Worm (Caenorhabditis elegans): ENCODE data around the gene try-14.

Gene try-14

DNA sequence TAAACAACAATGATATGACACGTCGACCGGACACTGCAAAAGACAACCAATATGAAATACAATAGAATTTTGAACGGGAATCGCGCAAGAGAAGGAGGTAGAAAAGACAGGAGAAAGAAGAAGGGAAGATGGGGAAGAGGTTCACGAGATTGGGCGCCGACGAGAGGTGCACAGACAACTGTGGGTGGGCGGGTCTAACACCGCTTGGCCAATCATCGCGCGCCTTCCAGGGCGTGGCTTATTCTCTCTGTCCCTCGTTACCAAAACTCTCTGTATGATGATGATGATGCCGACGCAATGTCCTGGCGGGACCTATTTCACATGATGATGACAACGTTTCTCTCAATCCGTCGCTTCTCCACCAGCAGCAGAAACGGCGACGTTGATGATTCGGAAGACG is 34.9 kb downstream of the try-14 start:
- TF ChIP-seq pha-4 (tag; optimal IDR thresholded peaks at IDR 0.05) = peak; percentile 7
- TF ChIP-seq jun-1 (tag; optimal IDR thresholded peaks at IDR 0.05) = no peak
- TF ChIP-seq nfya-1 (tag; optimal IDR thresholded peaks at IDR 0.05; ENCODE audit: insufficient read depth) = peak; percentile 93

DNA sequence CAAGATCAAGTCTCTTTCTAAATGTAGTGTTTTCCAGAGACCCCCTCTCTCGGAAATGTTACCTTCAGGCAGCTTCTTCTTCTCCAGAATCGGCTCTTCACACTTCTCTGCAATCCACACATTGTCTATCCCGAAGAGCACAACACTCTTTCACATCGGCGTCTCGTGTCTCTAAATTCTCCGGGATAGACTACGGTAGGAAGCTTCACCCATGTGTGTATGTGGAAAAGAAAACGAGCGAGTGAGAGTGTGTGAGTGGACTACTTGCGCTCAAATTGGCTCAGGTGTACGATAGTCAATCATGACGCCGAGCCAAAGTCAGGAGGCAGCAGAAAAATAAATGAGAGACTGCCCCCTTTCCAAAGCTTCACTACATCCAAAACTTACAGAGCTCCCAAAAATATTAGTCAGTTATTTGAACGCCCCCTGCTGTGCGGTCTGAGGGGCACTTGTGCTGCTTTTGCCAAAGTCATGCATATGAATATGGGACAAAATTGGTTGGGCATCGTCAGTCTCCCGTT is 38.2 kb downstream of the try-14 start:
- no peak for TF ChIP-seq ceh-9 (tag; optimal IDR thresholded peaks at IDR 0.05)
- TF ChIP-seq elt-1 (tag; optimal IDR thresholded peaks at IDR 0.05) = no peak
- no peak for TF ChIP-seq nhr-11 (tag; optimal IDR thresholded peaks at IDR 0.05)
- TF ChIP-seq R02D3.7 (tag; optimal IDR thresholded peaks at IDR 0.05) = no peak
- TF ChIP-seq nhr-43 (tag; optimal IDR thresholded peaks at IDR 0.05; ENCODE audit: poor library complexity, severe bottlenecking) = no peak
- TF ChIP-seq egl-27 (tag; optimal IDR thresholded peaks at IDR 0.05) = no peak
- no peak for TF ChIP-seq nhr-237 (tag; optimal IDR thresholded peaks at IDR 0.05)
- TF ChIP-seq nfya-1 (tag; optimal IDR thresholded peaks at IDR 0.05; ENCODE audit: insufficient read depth) = peak; percentile 50
- peak; percentile 22 for TF ChIP-seq fkh-10 (GFP tag; optimal IDR thresholded peaks at IDR 0.05)
- TF ChIP-seq nhr-77 (tag; optimal IDR thresholded peaks at IDR 0.05) = no peak
- TF ChIP-seq lin-15B (tag; optimal IDR thresholded peaks at IDR 0.05) = no peak
- TF ChIP-seq sea-2 (GFP tag; optimal IDR thresholded peaks at IDR 0.05) = no peak
- TF ChIP-seq aly-2 (tag; optimal IDR thresholded peaks at IDR 0.05) = no peak
- no peak for TF ChIP-seq elt-2 (tag; optimal IDR thresholded peaks at IDR 0.05)
- no peak for TF ChIP-seq mml-1 (tag; optimal IDR thresholded peaks at IDR 0.05)

DNA sequence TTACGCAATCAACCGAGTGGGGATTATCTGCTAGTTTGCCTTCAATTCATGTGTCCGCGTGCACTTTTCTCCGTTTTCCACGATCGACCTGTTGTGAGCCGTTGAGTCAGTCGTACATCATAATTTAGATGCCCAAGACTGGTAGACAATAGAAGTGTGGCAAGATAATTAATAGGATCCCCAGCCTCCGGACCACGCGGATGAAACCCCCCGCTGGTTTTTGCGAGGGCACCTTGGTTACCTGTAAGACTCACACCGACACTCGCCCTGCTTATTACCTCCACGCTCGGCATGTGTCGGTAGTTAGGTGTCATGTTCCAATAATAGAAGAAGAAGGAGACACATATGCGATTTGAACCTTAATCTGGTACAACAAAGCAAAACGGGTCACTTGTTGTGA is 39.4 kb downstream of the try-14 start:
- TF ChIP-seq pqm-1 (tag; optimal IDR thresholded peaks at IDR 0.05) = no peak
- TF ChIP-seq nhr-25 (tag; optimal IDR thresholded peaks at IDR 0.05) = no peak
- TF ChIP-seq fkh-10 (GFP tag; optimal IDR thresholded peaks at IDR 0.05) = no peak
- TF ChIP-seq unc-62 (GFP tag; optimal IDR thresholded peaks at IDR 0.05) = no peak
- no peak for TF ChIP-seq zag-1 (tag; optimal IDR thresholded peaks at IDR 0.05)
- TF ChIP-seq hmg-11 (tag; optimal IDR thresholded peaks at IDR 0.05) = no peak
- no peak for TF ChIP-seq ztf-11 (tag; optimal IDR thresholded peaks at IDR 0.05)
- TF ChIP-seq nhr-67 (tag; optimal IDR thresholded peaks at IDR 0.05) = no peak
- TF ChIP-seq lsy-12 (tag; optimal IDR thresholded peaks at IDR 0.05) = no peak
- TF ChIP-seq elt-2 (tag; optimal IDR thresholded peaks at IDR 0.05) = no peak
- TF ChIP-seq jun-1 (tag; optimal IDR thresholded peaks at IDR 0.05) = no peak
- no peak for TF ChIP-seq elt-1 (tag; optimal IDR thresholded peaks at IDR 0.05)
- TF ChIP-seq snpc-4 (tag; optimal IDR thresholded peaks at IDR 0.05) = no peak
- no peak for TF ChIP-seq nhr-28 (tag; optimal IDR thresholded peaks at IDR 0.05)
- no peak for TF ChIP-seq unc-39 (tag; optimal IDR thresholded peaks at IDR 0.05)
- TF ChIP-seq ceh-9 (tag; optimal IDR thresholded peaks at IDR 0.05) = no peak
- TF ChIP-seq nhr-12 (tag; optimal IDR thresholded peaks at IDR 0.05) = no peak
- no peak for TF ChIP-seq nhr-11 (tag; optimal IDR thresholded peaks at IDR 0.05)
- no peak for TF ChIP-seq nhr-237 (tag; optimal IDR thresholded peaks at IDR 0.05)

DNA sequence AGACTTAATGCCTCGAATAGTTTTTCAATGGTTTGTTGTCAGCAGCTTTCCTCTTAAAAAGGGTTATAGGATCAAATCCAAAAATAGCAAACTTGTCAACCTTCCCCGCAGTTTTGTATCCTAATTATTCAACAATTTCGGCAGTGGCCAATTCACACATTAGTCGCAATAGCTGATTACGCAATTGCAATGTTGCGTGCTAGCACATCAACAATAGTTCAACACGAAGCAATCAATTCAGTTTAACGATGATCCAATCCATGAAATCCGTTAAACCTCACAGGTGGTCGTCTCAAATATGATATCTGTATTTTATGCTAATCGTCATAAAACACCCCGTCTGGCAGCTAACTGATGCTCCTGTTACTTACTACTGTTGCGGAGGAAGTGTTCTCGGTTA is 42.8 kb downstream of the try-14 start:
- TF ChIP-seq nhr-237 (tag; optimal IDR thresholded peaks at IDR 0.05) = no peak
- TF ChIP-seq hmg-11 (tag; optimal IDR thresholded peaks at IDR 0.05) = no peak
- TF ChIP-seq nhr-12 (tag; optimal IDR thresholded peaks at IDR 0.05) = no peak

DNA sequence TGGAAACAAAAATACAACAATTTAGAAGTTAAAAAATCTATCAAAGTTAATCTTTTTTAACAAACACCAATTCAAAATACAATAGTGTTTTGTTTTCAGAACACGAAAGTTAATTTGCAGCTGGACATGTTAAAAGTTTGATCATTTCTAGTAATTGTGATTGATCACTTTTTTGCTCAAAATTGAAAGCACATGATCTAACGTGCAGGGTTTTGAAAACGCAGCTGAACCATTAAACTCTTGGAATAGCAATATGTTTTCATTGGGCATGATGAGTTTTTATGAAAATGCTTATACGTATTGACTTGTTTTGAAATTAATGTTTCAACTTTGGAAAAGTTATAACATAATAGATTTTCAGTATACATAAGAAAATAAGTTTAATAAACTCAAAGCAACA is 48.1 kb downstream of the try-14 start:
- TF ChIP-seq nhr-28 (tag; optimal IDR thresholded peaks at IDR 0.05) (no peak), eor-1 (tag; optimal IDR thresholded peaks at IDR 0.05) (no peak), tbx-2 (tag; optimal IDR thresholded peaks at IDR 0.05) (no peak), elt-1 (tag; optimal IDR thresholded peaks at IDR 0.05) (no peak), egl-27 (tag; optimal IDR thresholded peaks at IDR 0.05) (no peak), daf-12 (tag; optimal IDR thresholded peaks at IDR 0.05) (no peak), unc-39 (tag; optimal IDR thresholded peaks at IDR 0.05) (no peak)

DNA sequence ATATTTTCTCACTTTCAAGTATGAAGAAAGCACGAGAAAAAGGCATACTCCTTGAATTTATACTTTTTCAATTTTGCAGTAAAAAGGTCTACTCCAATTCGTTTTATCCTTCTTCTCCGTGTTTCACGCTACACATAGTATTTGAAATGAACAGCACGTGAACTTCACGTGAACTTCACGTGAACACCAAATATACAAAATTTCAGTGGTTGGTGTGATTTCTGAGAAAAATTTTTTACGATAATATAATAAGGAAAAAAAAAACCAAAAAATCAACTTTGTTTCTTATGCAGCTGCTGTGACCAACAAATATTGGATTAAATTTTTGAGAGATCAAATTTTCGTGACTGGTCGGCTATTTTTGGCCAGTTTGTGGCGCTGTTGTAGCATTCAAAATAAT is 48.9 kb downstream of the try-14 start:
- TF ChIP-seq egl-27 (tag; optimal IDR thresholded peaks at IDR 0.05) = no peak
- no peak for TF ChIP-seq elt-2 (tag; optimal IDR thresholded peaks at IDR 0.05)
- peak; percentile 91 for TF ChIP-seq mml-1 (tag; optimal IDR thresholded peaks at IDR 0.05)
- no peak for TF ChIP-seq skn-1 (tag; optimal IDR thresholded peaks at IDR 0.05)
- no peak for TF ChIP-seq unc-62 (GFP tag; optimal IDR thresholded peaks at IDR 0.05)
- no peak for TF ChIP-seq ama-1 (optimal IDR thresholded peaks at IDR 0.05)
- no peak for TF ChIP-seq nhr-67 (tag; optimal IDR thresholded peaks at IDR 0.05)
- peak; percentile 10 for TF ChIP-seq nfya-1 (tag; optimal IDR thresholded peaks at IDR 0.05; ENCODE audit: insufficient read depth)
- TF ChIP-seq fkh-2 (tag; optimal IDR thresholded peaks at IDR 0.05) = no peak
- TF ChIP-seq zag-1 (tag; optimal IDR thresholded peaks at IDR 0.05) = no peak
- no peak for TF ChIP-seq elt-3 (tag; optimal IDR thresholded peaks at IDR 0.05)
